Fruit fly (Drosophila melanogaster) whole organism, prepupa: ENCODE data around the gene Polr1E.

ENCODE experiments used
- Blimp-1 ChIP-seq: fragments of 200-800 bp; sonication (Bioruptor generic); optimal IDR thresholded peaks from 3 replicates; lab custom pipeline; 2017; ENCODE audit warnings: missing biosample characterization, missing genetic modification characterization, mild to moderate bottlenecking, moderate library complexity, missing genetic modification reagents
- CG11762 ChIP-seq: fragments of 200-800 bp; sonication (Bioruptor generic); optimal IDR thresholded peaks from 3 replicates; lab custom pipeline; 2016; ENCODE audit warnings: missing biosample characterization, missing genetic modification characterization; ENCODE audit not compliant: insufficient read depth
- CG15336 ChIP-seq: fragments of 200-800 bp; sonication (Bioruptor generic); IDR thresholded peaks from 2 replicates; pipeline ENCODE4 v1.3.6; 2022; ENCODE audit warnings: missing biosample characterization, missing genetic modification characterization
- Eip93F ChIP-seq: fragments of 200-800 bp; sonication (Bioruptor generic); optimal IDR thresholded peaks from 2 replicates; lab custom pipeline; 2016; ENCODE audit warnings: missing biosample characterization, mild to moderate bottlenecking, missing genetic modification characterization
- Ets96B ChIP-seq: fragments of 200-800 bp; optimal IDR thresholded peaks from 2 replicates; lab custom pipeline; 2019; ENCODE audit warnings: missing biosample characterization, mild to moderate bottlenecking, missing genetic modification characterization, moderate library complexity
- Hr4 ChIP-seq: fragments of 200-800 bp; sonication (Bioruptor generic); optimal IDR thresholded peaks from 3 replicates; lab custom pipeline; 2016; ENCODE audit warnings: missing biosample characterization, missing genetic modification characterization
- OdsH ChIP-seq: fragments of 200-800 bp; sonication (Bioruptor generic); optimal IDR thresholded peaks from 3 replicates; lab custom pipeline; 2016; ENCODE audit warnings: missing biosample characterization, missing genetic modification characterization
- achi ChIP-seq: fragments of 200-800 bp; sonication (Bioruptor generic); optimal IDR thresholded peaks from 3 replicates; lab custom pipeline; 2016; ENCODE audit warnings: missing biosample characterization, missing genetic modification characterization
- dsx ChIP-seq: fragments of 200-800 bp; optimal IDR thresholded peaks from 3 replicates; lab custom pipeline; 2019; ENCODE audit warnings: missing biosample characterization, mild to moderate bottlenecking, missing genetic modification characterization, moderate library complexity; ENCODE audit not compliant: poor library complexity, severe bottlenecking
- eg ChIP-seq: fragments of 200-800 bp; sonication (Bioruptor generic); IDR thresholded peaks from 3 replicates; pipeline ENCODE4 v1.3.6; 2022; ENCODE audit warnings: missing biosample characterization, missing genetic modification characterization
- fd85E ChIP-seq: fragments of 200-800 bp; sonication (Bioruptor generic); optimal IDR thresholded peaks from 3 replicates; lab custom pipeline; 2016; ENCODE audit warnings: missing biosample characterization, missing genetic modification characterization
- spab ChIP-seq: fragments of 200-800 bp; sonication (Bioruptor generic); optimal IDR thresholded peaks from 2 replicates; lab custom pipeline; 2017; ENCODE audit warnings: missing biosample characterization, mild to moderate bottlenecking, missing genetic modification characterization, missing genetic modification reagents
- svp ChIP-seq: fragments of 200-800 bp; sonication (Bioruptor generic); peaks from one replicate; lab custom pipeline; 2016; ENCODE audit warnings: missing biosample characterization, missing genetic modification characterization

DNA sequence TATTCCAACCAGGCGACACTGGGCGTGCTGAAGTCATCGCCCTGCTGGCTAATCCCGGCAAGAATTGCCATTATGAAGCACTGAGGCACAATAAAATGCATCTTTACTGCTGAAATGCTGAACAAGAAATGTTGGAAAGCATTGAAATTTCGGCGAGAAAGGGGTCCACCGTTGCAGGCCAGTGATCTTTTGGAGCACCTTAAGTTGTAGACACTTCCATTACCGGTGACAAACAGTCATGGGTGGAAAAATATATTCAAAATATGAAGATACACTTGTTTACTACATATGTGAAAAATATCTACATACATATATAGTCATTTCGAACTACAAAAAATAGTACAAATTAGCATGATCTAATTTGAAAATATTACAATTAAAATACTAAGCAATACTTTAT lies 1.2 kb upstream of the Polr1E start, which contains the start of gene CG7126:
- no peak for TF ChIP-seq CG15336 (GFP tag; lab: Robert Waterston, UW)
- TF ChIP-seq CG11762 (GFP tag; lab: Kevin White, UChicago) = no peak
- TF ChIP-seq Eip93F (GFP tag; lab: Kevin White, UChicago) = no peak
- no peak for TF ChIP-seq OdsH (GFP tag; lab: Kevin White, UChicago)
- no peak for TF ChIP-seq achi
- no peak for TF ChIP-seq fd85E (GFP tag; lab: Kevin White, UChicago)
- no peak for TF ChIP-seq spab
- no peak for TF ChIP-seq svp (GFP tag; lab: Kevin White, UChicago)
- TF ChIP-seq Blimp-1 (GFP tag; lab: Kevin White, UChicago) = no peak
- TF ChIP-seq eg (GFP tag; lab: Robert Waterston, UW) = no peak
- no peak for TF ChIP-seq Ets96B (tag; lab: Kevin White, UChicago)
- no peak for TF ChIP-seq Hr4 (GFP tag; lab: Kevin White, UChicago)
- no peak for TF ChIP-seq dsx (GFP tag; lab: Kevin White, UChicago)
